Worm (Caenorhabditis elegans): Measurements from ENCODE around the gene C54C6.5.

Gene C54C6.5

ce11 chrIII:3543071-3543470, 6.6 kb downstream of the C54C6.5 start:
- no peak for TF ChIP-seq flt-1 (GFP tag; IDR thresholded peaks at IDR 0.05)
- TF ChIP-seq aly-1 (tag; optimal IDR thresholded peaks at IDR 0.05): no peak
- no peak for TF ChIP-seq ama-1 (optimal IDR thresholded peaks at IDR 0.05)
- no peak for TF ChIP-seq tra-4 (tag; optimal IDR thresholded peaks at IDR 0.05)
- TF ChIP-seq B0310.2 (tag; optimal IDR thresholded peaks at IDR 0.05): no peak
- no peak for TF ChIP-seq ceh-13 (GFP tag; optimal IDR thresholded peaks at IDR 0.05)
- TF ChIP-seq hmbx-1 (tag; optimal IDR thresholded peaks at IDR 0.05): no peak
- TF ChIP-seq tbx-11 (GFP tag; IDR thresholded peaks at IDR 0.05): no peak
- no peak for TF ChIP-seq sea-1 (GFP tag; conservative IDR thresholded peaks at IDR 0.05)
- no peak for TF ChIP-seq ets-7 (tag; optimal IDR thresholded peaks at IDR 0.05)
- TF ChIP-seq F13C5.2 (tag; optimal IDR thresholded peaks at IDR 0.05): no peak
- no peak for TF ChIP-seq ceh-36 (tag; optimal IDR thresholded peaks at IDR 0.05)
- TF ChIP-seq hmg-4 (GFP tag; optimal IDR thresholded peaks at IDR 0.05): no peak
- no peak for TF ChIP-seq scrt-1 (GFP tag; IDR thresholded peaks at IDR 0.05)
- no peak for TF ChIP-seq pes-1 (GFP tag; IDR thresholded peaks at IDR 0.05)
- no peak for TF ChIP-seq hnd-1 (tag; optimal IDR thresholded peaks at IDR 0.05)
- TF ChIP-seq tbx-37 (GFP tag; conservative IDR thresholded peaks at IDR 0.05): no peak

DNA sequence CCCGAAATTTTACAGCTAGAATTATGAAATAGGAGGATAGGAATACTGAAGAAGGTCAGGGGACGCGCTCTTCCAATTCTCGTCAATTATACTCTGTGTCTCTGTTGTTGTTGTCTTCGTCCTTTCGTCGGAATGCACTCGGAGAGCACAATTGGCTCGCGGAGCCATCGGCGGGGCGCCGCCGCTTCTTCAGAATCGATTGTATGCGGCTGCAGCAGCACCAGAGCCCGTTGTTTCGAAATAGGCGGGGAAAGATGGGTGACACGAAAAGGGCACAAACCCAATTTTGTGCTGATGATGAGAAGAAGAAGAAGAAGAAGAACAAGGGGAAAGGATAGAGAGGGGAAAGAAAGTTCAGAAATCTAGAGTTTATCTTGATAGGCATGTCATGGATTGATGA, 7.5 kb downstream of the C54C6.5 start:
- TF ChIP-seq ceh-36 (tag; optimal IDR thresholded peaks at IDR 0.05) (no peak), ets-7 (tag; optimal IDR thresholded peaks at IDR 0.05) (no peak), hmbx-1 (tag; optimal IDR thresholded peaks at IDR 0.05) (no peak), scrt-1 (GFP tag; IDR thresholded peaks at IDR 0.05) (no peak), tbx-37 (GFP tag; conservative IDR thresholded peaks at IDR 0.05) (no peak), ama-1 (optimal IDR thresholded peaks at IDR 0.05) (no peak), tbx-11 (GFP tag; IDR thresholded peaks at IDR 0.05) (no peak)

DNA sequence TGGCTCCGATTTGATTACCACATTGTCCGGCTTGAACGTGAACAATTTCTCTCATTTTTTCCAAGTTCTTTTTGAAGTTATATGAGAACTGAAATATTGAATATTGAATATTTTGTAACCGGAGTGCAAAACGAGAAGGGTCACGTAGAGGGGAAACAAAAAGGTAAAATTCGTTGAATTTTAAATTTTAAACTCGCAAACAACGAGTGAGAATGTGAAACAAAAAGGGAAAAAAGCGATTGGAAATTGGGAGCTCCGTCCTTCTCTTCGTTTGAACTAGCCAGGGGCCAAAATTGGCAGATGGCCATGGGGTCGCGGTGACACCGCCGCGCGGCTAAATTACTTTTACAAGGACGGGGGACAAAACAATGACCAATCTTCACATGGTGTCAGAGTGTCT, 8.1 kb downstream of the C54C6.5 start, which contains the start of gene ben-1:
ben-1 (minus strand) TSS at position 101 of the 400 bp plus-strand sequence.
- TF ChIP-seq flt-1 (GFP tag; IDR thresholded peaks at IDR 0.05) (no peak), hmbx-1 (tag; optimal IDR thresholded peaks at IDR 0.05) (no peak), tbx-37 (GFP tag; conservative IDR thresholded peaks at IDR 0.05) (no peak), B0310.2 (tag; optimal IDR thresholded peaks at IDR 0.05) (no peak), ceh-36 (tag; optimal IDR thresholded peaks at IDR 0.05) (no peak), F13C5.2 (tag; optimal IDR thresholded peaks at IDR 0.05) (no peak), ceh-13 (GFP tag; optimal IDR thresholded peaks at IDR 0.05) (no peak), scrt-1 (GFP tag; IDR thresholded peaks at IDR 0.05) (no peak), hnd-1 (tag; optimal IDR thresholded peaks at IDR 0.05) (no peak), ets-7 (tag; optimal IDR thresholded peaks at IDR 0.05) (no peak), tbx-11 (GFP tag; IDR thresholded peaks at IDR 0.05) (no peak), pes-1 (GFP tag; IDR thresholded peaks at IDR 0.05) (no peak), tra-4 (tag; optimal IDR thresholded peaks at IDR 0.05) (no peak), ama-1 (optimal IDR thresholded peaks at IDR 0.05) (no peak), sea-1 (GFP tag; conservative IDR thresholded peaks at IDR 0.05) (no peak), aly-1 (tag; optimal IDR thresholded peaks at IDR 0.05) (no peak), hmg-4 (GFP tag; optimal IDR thresholded peaks at IDR 0.05) (no peak)

DNA sequence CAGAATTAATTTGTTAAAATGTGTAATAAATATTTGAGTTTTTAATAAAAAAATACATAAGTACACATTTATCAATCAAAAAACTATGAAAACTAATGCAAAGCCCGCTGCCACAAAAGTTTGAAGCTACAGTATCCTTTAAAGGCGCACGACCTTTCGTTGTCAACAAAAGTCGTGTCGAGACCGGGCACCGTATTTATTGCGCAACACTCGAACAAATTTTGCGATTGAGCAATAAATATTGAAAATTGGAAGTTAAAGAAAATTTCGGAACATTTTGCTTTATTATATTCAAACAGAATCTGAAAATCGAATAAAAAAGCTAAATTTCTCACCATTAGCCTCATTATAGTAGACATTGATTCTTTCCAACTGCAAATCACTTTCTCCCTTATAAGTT, 8.6 kb downstream of the C54C6.5 start:
- TF ChIP-seq tbx-11 (GFP tag; IDR thresholded peaks at IDR 0.05): no peak
- no peak for TF ChIP-seq ama-1 (optimal IDR thresholded peaks at IDR 0.05)
- TF ChIP-seq aly-1 (tag; optimal IDR thresholded peaks at IDR 0.05): no peak
- no peak for TF ChIP-seq hmg-4 (GFP tag; optimal IDR thresholded peaks at IDR 0.05)
- no peak for TF ChIP-seq F13C5.2 (tag; optimal IDR thresholded peaks at IDR 0.05)
- TF ChIP-seq ets-7 (tag; optimal IDR thresholded peaks at IDR 0.05): no peak
- no peak for TF ChIP-seq ceh-13 (GFP tag; optimal IDR thresholded peaks at IDR 0.05)
- no peak for TF ChIP-seq hnd-1 (tag; optimal IDR thresholded peaks at IDR 0.05)
- no peak for TF ChIP-seq flt-1 (GFP tag; IDR thresholded peaks at IDR 0.05)
- TF ChIP-seq pes-1 (GFP tag; IDR thresholded peaks at IDR 0.05): no peak
- no peak for TF ChIP-seq tbx-37 (GFP tag; conservative IDR thresholded peaks at IDR 0.05)
- TF ChIP-seq B0310.2 (tag; optimal IDR thresholded peaks at IDR 0.05): no peak
- no peak for TF ChIP-seq tra-4 (tag; optimal IDR thresholded peaks at IDR 0.05)
- TF ChIP-seq sea-1 (GFP tag; conservative IDR thresholded peaks at IDR 0.05): no peak
- TF ChIP-seq ceh-36 (tag; optimal IDR thresholded peaks at IDR 0.05): no peak
- no peak for TF ChIP-seq hmbx-1 (tag; optimal IDR thresholded peaks at IDR 0.05)

ce11 chrIII:3540424-3540823, 9.2 kb downstream of the C54C6.5 start:
- TF ChIP-seq ets-7 (tag; optimal IDR thresholded peaks at IDR 0.05) (no peak), ceh-36 (tag; optimal IDR thresholded peaks at IDR 0.05) (no peak), tbx-37 (GFP tag; conservative IDR thresholded peaks at IDR 0.05) (0 out of 2 replicates have a peak, but pooled peaks have one; percentile 24), scrt-1 (GFP tag; IDR thresholded peaks at IDR 0.05) (no peak), pes-1 (GFP tag; IDR thresholded peaks at IDR 0.05) (peak; percentile 70)

- no peak for TF ChIP-seq pes-1 (GFP tag; IDR thresholded peaks at IDR 0.05)
- TF ChIP-seq sea-1 (GFP tag; conservative IDR thresholded peaks at IDR 0.05): no peak
- TF ChIP-seq flt-1 (GFP tag; IDR thresholded peaks at IDR 0.05): no peak
- TF ChIP-seq tbx-37 (GFP tag; conservative IDR thresholded peaks at IDR 0.05): no peak
- no peak for TF ChIP-seq B0310.2 (tag; optimal IDR thresholded peaks at IDR 0.05)
- no peak for TF ChIP-seq tra-4 (tag; optimal IDR thresholded peaks at IDR 0.05)
- no peak for TF ChIP-seq scrt-1 (GFP tag; IDR thresholded peaks at IDR 0.05)
- TF ChIP-seq ceh-13 (GFP tag; optimal IDR thresholded peaks at IDR 0.05): no peak
- no peak for TF ChIP-seq hnd-1 (tag; optimal IDR thresholded peaks at IDR 0.05)
- TF ChIP-seq ets-7 (tag; optimal IDR thresholded peaks at IDR 0.05): no peak
- TF ChIP-seq hmg-4 (GFP tag; optimal IDR thresholded peaks at IDR 0.05): no peak
- TF ChIP-seq aly-1 (tag; optimal IDR thresholded peaks at IDR 0.05): no peak
- no peak for TF ChIP-seq F13C5.2 (tag; optimal IDR thresholded peaks at IDR 0.05)
Observed at ce11 chrIII:3539499-3539898, 10.2 kb downstream of the C54C6.5 start.

DNA sequence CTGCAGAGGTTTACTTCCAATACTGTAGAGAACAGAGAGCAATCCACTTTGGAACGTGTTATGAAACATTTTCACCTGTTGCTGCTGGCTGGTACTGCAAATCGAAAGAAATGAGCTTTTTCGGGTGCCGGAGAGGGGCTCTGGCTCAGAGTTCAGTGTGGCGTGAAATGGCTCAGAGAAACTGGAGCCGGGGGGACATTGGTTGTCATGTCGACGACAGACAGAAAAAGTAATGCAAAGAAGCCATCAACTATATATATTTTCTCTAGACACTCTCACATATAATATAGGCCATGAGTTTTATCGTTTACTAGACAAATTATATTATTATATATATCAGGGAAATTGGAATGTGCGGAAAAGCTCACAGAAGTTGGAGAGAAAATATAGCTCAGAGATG, 12.2 kb downstream of the C54C6.5 start, which contains the start of gene cfap-20:
cfap-20 (minus strand) TSS at position 101 of the 400 bp plus-strand sequence.
- TF ChIP-seq scrt-1 (GFP tag; IDR thresholded peaks at IDR 0.05): no peak

ce11 chrIII:3534185-3534584, 15.5 kb downstream of the C54C6.5 start:
- TF ChIP-seq scrt-1 (GFP tag; IDR thresholded peaks at IDR 0.05) (no peak), hmbx-1 (tag; optimal IDR thresholded peaks at IDR 0.05) (no peak), hnd-1 (tag; optimal IDR thresholded peaks at IDR 0.05) (no peak), pes-1 (GFP tag; IDR thresholded peaks at IDR 0.05) (no peak)

All from whole organism, early embryonic.